Worm (Caenorhabditis elegans) whole organism, young adult: Measurements from ENCODE around the gene nhr-7.

ENCODE experiments used
- B0035.1 ChIP-seq: sonication (generic microtip); optimal IDR thresholded peaks from 2 replicates; lab custom pipeline; 2016; ENCODE audit warnings: missing genetic modification characterization, mild to moderate bottlenecking, missing compliant biosample characterization, missing genotype, missing genetic modification reagents
- B0261.1 ChIP-seq: sonication (generic microtip); optimal IDR thresholded peaks from 2 replicates; lab custom pipeline; 2016; ENCODE audit warnings: mild to moderate bottlenecking, missing genetic modification characterization, moderate library complexity, missing compliant biosample characterization
- F49E8.2 ChIP-seq: sonication (generic microtip); optimal IDR thresholded peaks from 3 replicates; lab custom pipeline; 2017; ENCODE audit warnings: missing genetic modification characterization, mild to moderate bottlenecking, missing compliant biosample characterization, antibody characterized with exemption, moderate library complexity; ENCODE audit not compliant: insufficient read depth
- Y53F4B.3 ChIP-seq: fragments of 200-800 bp; sonication (Bioruptor generic); IDR thresholded peaks from 2 replicates; pipeline ENCODE4 v1.3.6; 2022; ENCODE audit warnings: missing genetic modification reagents, missing genetic modification characterization, missing compliant biosample characterization
- Y56A3A.18 ChIP-seq: fragments of 200-800 bp; sonication (Bioruptor generic); IDR thresholded peaks from 2 replicates; pipeline ENCODE4 v1.3.6; 2022; ENCODE audit warnings: missing genetic modification reagents, missing genetic modification characterization, missing compliant biosample characterization
- ceh-79 ChIP-seq: sonication (generic microtip); optimal IDR thresholded peaks from 2 replicates; lab custom pipeline; 2017; ENCODE audit warnings: mild to moderate bottlenecking, missing genetic modification characterization, missing compliant biosample characterization
- let-526 ChIP-seq: fragments of 200-800 bp; sonication (Bioruptor generic); IDR thresholded peaks from 2 replicates; pipeline ENCODE4 v1.3.6; 2022; ENCODE audit warnings: missing genetic modification reagents, missing genetic modification characterization, missing compliant biosample characterization
- nfya-1 ChIP-seq: sonication (generic microtip); optimal IDR thresholded peaks from 2 replicates; lab custom pipeline; 2017; ENCODE audit warnings: antibody characterized with exemption, missing compliant biosample characterization, missing genetic modification characterization, borderline replicate concordance; ENCODE audit not compliant: insufficient read depth
- nfya-2 ChIP-seq: fragments of 200-800 bp; sonication (Bioruptor generic); IDR thresholded peaks from 2 replicates; pipeline ENCODE4 v1.3.6; 2022; ENCODE audit warnings: missing genetic modification reagents, missing genetic modification characterization, missing compliant biosample characterization
- pha-4 ChIP-seq: fragments of 150-350 bp; sonication (generic microtip); optimal IDR thresholded peaks from 2 replicates; lab custom pipeline; 2014; ENCODE audit warnings: missing biosample characterization, missing genetic modification reagents, missing genetic modification characterization
- snpc-4 ChIP-seq, 5 experiments: fragments of 150-350 bp in 1 of 5; sonication (generic microtip) in 4 of 5; optimal IDR thresholded peaks; 2 replicates each; lab custom pipeline; 2014 to 2018; ENCODE audit warnings: missing genetic modification characterization in 5 of 5, missing biosample characterization in 3 of 5, antibody characterized with exemption in 2 of 5, mild to moderate bottlenecking in 2 of 5, missing compliant biosample characterization in 2 of 5, missing genotype in 2 of 5, moderate library complexity in 2 of 5, missing genetic modification reagents in 1 of 5
- tbx-9 ChIP-seq: sonication (generic microtip); optimal IDR thresholded peaks from 2 replicates; lab custom pipeline; 2016; ENCODE audit warnings: borderline replicate concordance, missing genetic modification characterization, inconsistent platforms, missing compliant biosample characterization
- unc-130 ChIP-seq: sonication (generic microtip); optimal IDR thresholded peaks from 2 replicates; lab custom pipeline; 2016; ENCODE audit warnings: missing genetic modification reagents, missing genetic modification characterization, missing compliant biosample characterization
- zfh-2 ChIP-seq: fragments of 200-800 bp; sonication (Bioruptor generic); conservative IDR thresholded peaks from 2 replicates; pipeline ENCODE4 v1.3.6; 2022; ENCODE audit warnings: missing genetic modification reagents, missing genetic modification characterization, missing compliant biosample characterization

DNA sequence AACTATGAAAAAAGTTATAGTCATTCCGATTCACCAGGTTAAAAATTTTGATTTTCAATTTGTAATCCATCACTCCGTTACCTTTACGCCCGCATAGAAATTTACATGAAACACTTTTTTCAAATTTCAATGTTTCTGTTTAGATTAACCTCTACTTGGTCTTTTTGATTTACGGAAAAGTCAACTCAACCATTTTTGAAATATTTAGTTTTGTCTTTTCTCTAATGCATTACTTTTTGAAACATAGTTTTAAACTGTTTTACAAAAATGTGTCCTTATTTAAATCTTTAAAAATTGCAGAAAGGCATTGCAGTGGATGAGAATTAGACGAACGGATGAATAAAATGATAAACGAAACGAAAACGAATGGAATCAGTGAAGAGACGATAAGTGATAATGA is 2.0 kb upstream of the nhr-7 start, which contains the start of gene gtl-2:
- TF ChIP-seq nfya-1 (no peak), unc-130 (GFP tag; lab: Kevin White, UChicago) (no peak), zfh-2 (GFP tag; lab: Robert Waterston, UW) (no peak), B0035.1 (tag; lab: Kevin White, UChicago) (no peak), ceh-79 (tag; lab: Kevin White, UChicago) (no peak), B0261.1 (tag; lab: Kevin White, UChicago) (no peak), Y53F4B.3 (GFP tag; lab: Robert Waterston, UW) (no peak), F49E8.2 (tag; lab: Kevin White, UChicago) (no peak), snpc-4 (GFP tag; optimal IDR thresholded peaks at IDR 0.05; lab: Kevin White, UChicago) (no peak), snpc-4 (tag; optimal IDR thresholded peaks at IDR 0.05; lab: Kevin White, UChicago) (no peak), Y56A3A.18 (GFP tag; lab: Robert Waterston, UW) (no peak), tbx-9 (tag; lab: Kevin White, UChicago) (no peak), let-526 (no peak), nfya-2 (no peak), pha-4 (no peak)
